Fruit fly (Drosophila melanogaster) whole organism, embryonic: ENCODE data around the gene Cralbp.

ENCODE experiments used
- Atf3 ChIP-seq: fragments of 200-800 bp; sonication (Bioruptor generic); optimal IDR thresholded peaks from 3 replicates; lab custom pipeline; 2016; ENCODE audit warnings: missing biosample characterization, missing genetic modification characterization
- CG10462 ChIP-seq: fragments of 200-800 bp; sonication (Bioruptor generic); optimal IDR thresholded peaks from 2 replicates; lab custom pipeline; 2016; ENCODE audit warnings: missing biosample characterization, missing genetic modification characterization
- CG10543 ChIP-seq: fragments of 200-800 bp; sonication (Bioruptor generic); optimal IDR thresholded peaks from 3 replicates; lab custom pipeline; 2017; ENCODE audit warnings: missing biosample characterization, mild to moderate bottlenecking, missing genetic modification characterization, moderate library complexity
- CG11093 ChIP-seq: fragments of 200-800 bp; sonication (Bioruptor generic); IDR thresholded peaks from 3 replicates; pipeline ENCODE4 v1.3.6; 2022; ENCODE audit warnings: missing biosample characterization, missing genetic modification characterization
- CG13424 ChIP-seq: fragments of 200-800 bp; sonication (Bioruptor generic); optimal IDR thresholded peaks from 2 replicates; lab custom pipeline; 2019; ENCODE audit warnings: missing biosample characterization, mild to moderate bottlenecking, missing genetic modification characterization, moderate library complexity
- CG15269 ChIP-seq: fragments of 200-800 bp; sonication (Bioruptor generic); optimal IDR thresholded peaks from 2 replicates; lab custom pipeline; 2018; ENCODE audit warnings: missing biosample characterization, mild to moderate bottlenecking, missing genetic modification characterization, moderate library complexity
- CG15479 ChIP-seq: fragments of 200-800 bp; sonication (Bioruptor generic); optimal IDR thresholded peaks from 3 replicates; lab custom pipeline; 2019; ENCODE audit warnings: missing biosample characterization, mild to moderate bottlenecking, missing genetic modification characterization, moderate library complexity
- CG15514 ChIP-seq: fragments of 200-800 bp; sonication (Bioruptor generic); optimal IDR thresholded peaks from 3 replicates; lab custom pipeline; 2017; ENCODE audit warnings: missing biosample characterization, missing genetic modification characterization, mild to moderate bottlenecking, moderate library complexity, missing genetic modification reagents
- CG17359 ChIP-seq: fragments of 200-800 bp; sonication (Bioruptor generic); optimal IDR thresholded peaks from 3 replicates; lab custom pipeline; 2018; ENCODE audit warnings: missing biosample characterization, mild to moderate bottlenecking, missing genetic modification characterization, moderate library complexity
- CG32772 ChIP-seq: fragments of 200-800 bp; sonication (Bioruptor generic); IDR thresholded peaks from 2 replicates; pipeline ENCODE4 v1.3.6; 2022; ENCODE audit warnings: missing biosample characterization, missing genetic modification characterization
- CG3281 ChIP-seq: fragments of 200-800 bp; sonication (Bioruptor generic); optimal IDR thresholded peaks from 3 replicates; lab custom pipeline; 2017; ENCODE audit warnings: missing biosample characterization, mild to moderate bottlenecking, missing genetic modification characterization
- CG33557 ChIP-seq: fragments of 200-800 bp; sonication (Bioruptor generic); optimal IDR thresholded peaks from 2 replicates; lab custom pipeline; 2019; ENCODE audit warnings: missing biosample characterization, mild to moderate bottlenecking, missing genetic modification characterization, moderate library complexity
- CG5180 ChIP-seq: fragments of 200-800 bp; sonication (Bioruptor generic); optimal IDR thresholded peaks from 3 replicates; lab custom pipeline; 2017; ENCODE audit warnings: missing biosample characterization, missing genetic modification characterization, mild to moderate bottlenecking, moderate library complexity, missing genetic modification reagents
- CG7839 ChIP-seq: fragments of 200-800 bp; sonication (Bioruptor generic); optimal IDR thresholded peaks from 3 replicates; lab custom pipeline; 2018; ENCODE audit warnings: missing biosample characterization, mild to moderate bottlenecking, missing genetic modification characterization, moderate library complexity
- CG9437 ChIP-seq: fragments of 200-800 bp; sonication (Bioruptor generic); optimal IDR thresholded peaks from 2 replicates; lab custom pipeline; 2018; ENCODE audit warnings: missing biosample characterization, mild to moderate bottlenecking, missing genetic modification characterization
- Dek ChIP-seq: fragments of 200-800 bp; sonication (Bioruptor generic); optimal IDR thresholded peaks from 3 replicates; lab custom pipeline; 2019; ENCODE audit warnings: missing biosample characterization, mild to moderate bottlenecking, missing genetic modification characterization, moderate library complexity
- Dip3 ChIP-seq: fragments of 200-800 bp; sonication (Bioruptor generic); optimal IDR thresholded peaks from 3 replicates; lab custom pipeline; 2016; ENCODE audit warnings: missing biosample characterization, missing genetic modification characterization
- Doc3 ChIP-seq: fragments of 200-800 bp; sonication (Bioruptor generic); IDR thresholded peaks from 3 replicates; pipeline ENCODE4 v1.3.6; 2022; ENCODE audit warnings: missing biosample characterization, missing genetic modification characterization; ENCODE audit not compliant: partially characterized antibody
- Ets97D ChIP-seq: fragments of 200-800 bp; sonication (Bioruptor generic); optimal IDR thresholded peaks from 3 replicates; lab custom pipeline; 2016; ENCODE audit warnings: missing biosample characterization, missing genetic modification characterization
- Fer1 ChIP-seq: fragments of 200-800 bp; sonication (Bioruptor generic); optimal IDR thresholded peaks from 2 replicates; lab custom pipeline; 2017; ENCODE audit warnings: missing biosample characterization, mild to moderate bottlenecking, missing genetic modification characterization
- Gsc ChIP-seq: fragments of 200-800 bp; sonication (Bioruptor generic); IDR thresholded peaks from 2 replicates; pipeline ENCODE4 v1.3.6; 2022; ENCODE audit warnings: missing biosample characterization, missing genetic modification characterization
- MBD-R2 ChIP-seq: fragments of 200-800 bp; sonication (Bioruptor generic); IDR thresholded peaks from 2 replicates; pipeline ENCODE4 v1.3.6; 2022; ENCODE audit warnings: missing biosample characterization, missing genetic modification characterization
- MTF-1 ChIP-seq: fragments of 200-800 bp; sonication (Bioruptor generic); optimal IDR thresholded peaks from 2 replicates; lab custom pipeline; 2018; ENCODE audit warnings: missing biosample characterization, mild to moderate bottlenecking, missing genetic modification characterization, borderline replicate concordance
- Med ChIP-seq: fragments of 200-800 bp; sonication (Bioruptor generic); peaks from one replicate; lab custom pipeline; 2016; ENCODE audit warnings: missing biosample characterization, missing genetic modification characterization, mild to moderate bottlenecking, inconsistent platforms, moderate library complexity
- Nf-YC ChIP-seq: fragments of 200-800 bp; optimal IDR thresholded peaks from 3 replicates; lab custom pipeline; 2019; ENCODE audit warnings: missing biosample characterization, mild to moderate bottlenecking, missing genetic modification characterization, moderate library complexity
- PHDP ChIP-seq: fragments of 200-800 bp; sonication (Bioruptor generic); optimal IDR thresholded peaks from 3 replicates; lab custom pipeline; 2018; ENCODE audit warnings: missing biosample characterization, mild to moderate bottlenecking, missing genetic modification characterization, moderate library complexity
- Pdp1 ChIP-seq, 2 experiments: fragments of 200-800 bp; sonication (Bioruptor generic); optimal IDR thresholded peaks; 3 replicates each; lab custom pipeline; 2016; ENCODE audit warnings: missing biosample characterization in 2 of 2, missing genetic modification characterization in 2 of 2, mild to moderate bottlenecking in 1 of 2, moderate library complexity in 1 of 2
- Usf ChIP-seq: fragments of 200-800 bp; sonication (Bioruptor generic); optimal IDR thresholded peaks from 2 replicates; lab custom pipeline; 2017; ENCODE audit warnings: missing genotype, missing biosample characterization, missing genetic modification characterization
- amos ChIP-seq: fragments of 200-800 bp; sonication (Bioruptor generic); IDR thresholded peaks from 2 replicates; pipeline ENCODE4 v1.3.6; 2022; ENCODE audit warnings: missing biosample characterization, missing genetic modification characterization; ENCODE audit not compliant: partially characterized antibody
- aop ChIP-seq: fragments of 200-800 bp; sonication (Bioruptor generic); IDR thresholded peaks from 2 replicates; pipeline ENCODE4 v1.3.6; 2022; ENCODE audit warnings: missing biosample characterization, missing genetic modification characterization
- bab2 ChIP-seq: fragments of 200-800 bp; sonication (Bioruptor generic); optimal IDR thresholded peaks from 2 replicates; lab custom pipeline; 2016; ENCODE audit warnings: missing biosample characterization, missing genetic modification characterization
- chm ChIP-seq: fragments of 200-800 bp; sonication (Bioruptor generic); IDR thresholded peaks from 2 replicates; pipeline ENCODE4 v1.3.6; 2022; ENCODE audit warnings: missing biosample characterization, missing genetic modification characterization
- fu2 ChIP-seq: fragments of 200-800 bp; sonication (Bioruptor generic); optimal IDR thresholded peaks from 2 replicates; lab custom pipeline; 2016; ENCODE audit warnings: missing biosample characterization, missing genetic modification characterization
- gfzf ChIP-seq: fragments of 200-800 bp; sonication (Bioruptor generic); optimal IDR thresholded peaks from 2 replicates; lab custom pipeline; 2016; ENCODE audit warnings: missing biosample characterization, mild to moderate bottlenecking, missing genetic modification characterization, moderate library complexity
- hth ChIP-seq: fragments of >200 bp; optimal IDR thresholded peaks from 2 replicates; lab custom pipeline; 2017; ENCODE audit warnings: inconsistent platforms
- nerfin-1 ChIP-seq: fragments of 200-800 bp; sonication (Bioruptor generic); optimal IDR thresholded peaks from 3 replicates; lab custom pipeline; 2019; ENCODE audit warnings: missing biosample characterization, mild to moderate bottlenecking, missing genetic modification characterization, moderate library complexity
- nom ChIP-seq: fragments of 200-800 bp; sonication (Bioruptor generic); optimal IDR thresholded peaks from 2 replicates; lab custom pipeline; 2017; ENCODE audit warnings: missing biosample characterization, missing genetic modification characterization, mild to moderate bottlenecking, moderate library complexity, missing genetic modification reagents
- oc ChIP-seq: fragments of 200-800 bp; sonication (Bioruptor generic); optimal IDR thresholded peaks from 2 replicates; lab custom pipeline; 2018; ENCODE audit warnings: missing biosample characterization, mild to moderate bottlenecking, missing genetic modification characterization, moderate library complexity
- onecut ChIP-seq: fragments of 200-800 bp; sonication (Bioruptor generic); IDR thresholded peaks from 2 replicates; pipeline ENCODE4 v1.3.6; 2022; ENCODE audit warnings: missing biosample characterization, missing genetic modification characterization
- pho ChIP-seq: fragments of 200-800 bp; sonication (Bioruptor generic); optimal IDR thresholded peaks from 2 replicates; lab custom pipeline; 2016; ENCODE audit warnings: missing biosample characterization, missing genetic modification characterization
- prd ChIP-seq, 3 experiments: fragments of >200 bp in 2 of 3; fragments of 200-800 bp in 1 of 3; sonication (Bioruptor generic) in 1 of 3; optimal IDR thresholded peaks in 2 of 3; IDR thresholded peaks in 1 of 3; 2 replicates in 2 of 3; 3 replicates in 1 of 3; pipeline versions ENCODE4 v1.3.6 to Lab custom; 2017 to 2022; ENCODE audit warnings: missing biosample characterization in 1 of 3, missing genetic modification characterization in 1 of 3
- salm ChIP-seq: fragments of 200-800 bp; sonication (Bioruptor generic); optimal IDR thresholded peaks from 2 replicates; lab custom pipeline; 2018; ENCODE audit warnings: missing biosample characterization, mild to moderate bottlenecking, missing genetic modification characterization
- scrt ChIP-seq: fragments of 200-800 bp; sonication (Bioruptor generic); optimal IDR thresholded peaks from 2 replicates; lab custom pipeline; 2018; ENCODE audit warnings: missing biosample characterization, mild to moderate bottlenecking, missing genetic modification characterization, moderate library complexity
- sug ChIP-seq: fragments of 200-800 bp; optimal IDR thresholded peaks from 2 replicates; lab custom pipeline; 2019; ENCODE audit warnings: missing biosample characterization, mild to moderate bottlenecking, missing genetic modification characterization, moderate library complexity
- trem ChIP-seq: fragments of 200-800 bp; optimal IDR thresholded peaks from 3 replicates; lab custom pipeline; 2019; ENCODE audit warnings: missing biosample characterization, mild to moderate bottlenecking, missing genetic modification characterization, moderate library complexity
- tup ChIP-seq: fragments of 200-800 bp; sonication (Bioruptor generic); optimal IDR thresholded peaks from 2 replicates; lab custom pipeline; 2016; ENCODE audit warnings: missing biosample characterization, mild to moderate bottlenecking, missing genetic modification characterization, moderate library complexity
- vnd ChIP-seq: fragments of 200-800 bp; sonication (Bioruptor generic); IDR thresholded peaks from 3 replicates; pipeline ENCODE4 v1.3.6; 2022; ENCODE audit warnings: missing biosample characterization, missing genetic modification characterization; ENCODE audit not compliant: partially characterized antibody

Cralbp gene

dm6 chr3L:5751740-5752579, 34.6 kb downstream of the Cralbp start, which contains the start of gene DnaJ-1 (continued):
- TF ChIP-seq nom (GFP tag; lab: Kevin White, UChicago) (peak; percentile 92), Fer1 (GFP tag; lab: Kevin White, UChicago) (peak; percentile 72), PHDP (peak; percentile 31), CG13424 (tag; lab: Kevin White, UChicago) (no peak), bab2 (GFP tag; lab: Kevin White, UChicago) (peak; percentile 3), gfzf (GFP tag; lab: Kevin White, UChicago) (peak; percentile 53), Gsc (GFP tag; lab: Robert Waterston, UW) (no peak), sug (tag; lab: Kevin White, UChicago) (peak; percentile 5), MBD-R2 (GFP tag; lab: Robert Waterston, UW) (no peak; the same call in 1 of the 2 replicates), Doc3 (GFP tag; lab: Robert Waterston, UW) (peak; percentile 98), CG15269 (tag; lab: Kevin White, UChicago) (peak; percentile 41), CG11093 (no peak), trem (tag; lab: Kevin White, UChicago) (peak; percentile 31), CG5180 (GFP tag; lab: Kevin White, UChicago) (peak; percentile 3), CG33557 (GFP tag; lab: Kevin White, UChicago) (no peak), salm (tag; lab: Kevin White, UChicago) (peak; percentile 19), Dek (tag; lab: Kevin White, UChicago) (peak; percentile 37), Pdp1 (GFP tag; optimal IDR thresholded peaks at IDR 0.05; lab: Kevin White, UChicago) (peak in 1 of 2 experiments; percentile 59), nerfin-1 (tag; lab: Kevin White, UChicago) (peak; percentile 36), prd (optimal IDR thresholded peaks at IDR 0.05; lab: Kevin White, UChicago) (no peak), prd (GFP tag; IDR thresholded peaks at IDR 0.05; lab: Robert Waterston, UW) (no peak), tup (GFP tag; lab: Kevin White, UChicago) (no peak), CG10543 (GFP tag; lab: Kevin White, UChicago) (peak; percentile 69), Dip3 (GFP tag; lab: Kevin White, UChicago) (peak; percentile 23), CG7839 (tag; lab: Kevin White, UChicago) (peak; percentile 48), Usf (GFP tag; lab: Kevin White, UChicago) (no peak), CG15514 (GFP tag; lab: Kevin White, UChicago) (peak; percentile 43), MTF-1 (GFP tag; lab: Kevin White, UChicago) (peak; percentile 42), amos (GFP tag; lab: Robert Waterston, UW) (peak; percentile 98), CG17359 (tag; lab: Kevin White, UChicago) (peak; percentile 30), Atf3 (no peak), aop (GFP tag; lab: Robert Waterston, UW) (no peak), CG15479 (peak; percentile 19), Ets97D (GFP tag; lab: Kevin White, UChicago) (peak; percentile 85), CG3281 (GFP tag; lab: Kevin White, UChicago) (peak; percentile 44), pho (GFP tag; lab: Kevin White, UChicago) (no peak), chm (GFP tag; lab: Robert Waterston, UW) (peak; percentile 26; the same call in 1 of the 2 replicates), scrt (peak; percentile 68), onecut (GFP tag; lab: Robert Waterston, UW) (peak; percentile 59), oc (tag; lab: Kevin White, UChicago) (no peak), CG32772 (GFP tag; lab: Robert Waterston, UW) (no peak), hth (no peak), CG9437 (GFP tag; lab: Kevin White, UChicago) (peak; percentile 30), Nf-YC (peak; percentile 13), vnd (GFP tag; lab: Robert Waterston, UW) (peak; percentile 99), fu2 (GFP tag; lab: Kevin White, UChicago) (peak; percentile 30), Med (GFP tag; lab: Kevin White, UChicago) (peak; percentile 90), CG10462 (GFP tag; lab: Kevin White, UChicago) (no peak)
